Worm (Caenorhabditis elegans): ENCODE measurements around the gene Y69E1A.4.

- TF ChIP-seq nhr-237 (tag; optimal IDR thresholded peaks at IDR 0.05) = no peak
- no peak for TF ChIP-seq zag-1 (tag; optimal IDR thresholded peaks at IDR 0.05)
- TF ChIP-seq nhr-77 (tag; optimal IDR thresholded peaks at IDR 0.05) = no peak
These were observed 19.1 kb upstream of the Y69E1A.4 start, which contains the start of gene lgg-2 for ce11 chrIV:10935853-10936491.
